Worm (Caenorhabditis elegans) whole organism, L2 larva: ENCODE results near the gene sss-1.

Experiments
- R02D3.7 ChIP-seq: fragments of 150-350 bp; optimal IDR thresholded peaks from 2 replicates; lab custom pipeline; 2014; ENCODE audit warnings: missing biosample characterization, missing genetic modification characterization
- ZK546.5 ChIP-seq: sonication (generic microtip); optimal IDR thresholded peaks from 2 replicates; lab custom pipeline; 2017; ENCODE audit warnings: missing biosample characterization, missing genetic modification characterization
- ceh-82 ChIP-seq: fragments of 150-350 bp; optimal IDR thresholded peaks from 2 replicates; lab custom pipeline; 2014; ENCODE audit warnings: missing biosample characterization, missing genetic modification characterization
- dmd-4 ChIP-seq: sonication (generic microtip); optimal IDR thresholded peaks from 2 replicates; lab custom pipeline; 2017; ENCODE audit warnings: missing biosample characterization, missing genetic modification characterization
- lin-39 ChIP-seq: fragments of 150-350 bp; optimal IDR thresholded peaks from 2 replicates; lab custom pipeline; 2014; ENCODE audit warnings: missing biosample characterization, missing genetic modification reagents, missing genetic modification characterization
- lsy-2 ChIP-seq, 2 experiments: fragments of 150-350 bp in 1 of 2; sonication (generic microtip) in 1 of 2; optimal IDR thresholded peaks; 2 replicates each; lab custom pipeline; 2014 to 2017; ENCODE audit warnings: missing biosample characterization in 2 of 2, missing genetic modification characterization in 2 of 2
- nhr-129 ChIP-seq: fragments of 150-350 bp; optimal IDR thresholded peaks from 2 replicates; lab custom pipeline; 2014; ENCODE audit warnings: missing biosample characterization, missing genetic modification characterization
- nhr-237 ChIP-seq: fragments of 150-350 bp; optimal IDR thresholded peaks from 2 replicates; lab custom pipeline; 2014; ENCODE audit warnings: missing biosample characterization, missing genetic modification characterization
- skn-1 ChIP-seq: sonication (generic microtip); optimal IDR thresholded peaks from 2 replicates; lab custom pipeline; 2017; ENCODE audit warnings: missing biosample characterization, missing genetic modification characterization
- sma-9 ChIP-seq, 2 experiments: fragments of 150-350 bp in 1 of 2; sonication (generic microtip) in 1 of 2; optimal IDR thresholded peaks; 2 replicates each; lab custom pipeline; 2014 to 2016; ENCODE audit warnings: missing genetic modification characterization in 2 of 2, mild to moderate bottlenecking in 1 of 2, missing biosample characterization in 1 of 2, missing compliant biosample characterization in 1 of 2, missing genetic modification reagents in 1 of 2, moderate library complexity in 1 of 2
- snpc-4 ChIP-seq: fragments of 150-350 bp; optimal IDR thresholded peaks from 2 replicates; lab custom pipeline; 2014; ENCODE audit warnings: missing biosample characterization, missing genetic modification characterization
- unc-62 ChIP-seq: fragments of 150-350 bp; optimal IDR thresholded peaks from 2 replicates; lab custom pipeline; 2014; ENCODE audit warnings: missing biosample characterization, missing genetic modification reagents, missing genetic modification characterization

- no peak for TF ChIP-seq ceh-82 (tag; lab: Kevin White, UChicago)
- TF ChIP-seq nhr-237 (tag; lab: Kevin White, UChicago) = no peak
- no peak for TF ChIP-seq dmd-4 (tag; lab: Kevin White, UChicago)
- TF ChIP-seq ZK546.5 = no peak
- TF ChIP-seq unc-62 (GFP tag; lab: Kevin White, UChicago) = no peak
- TF ChIP-seq lin-39 (tag; lab: Kevin White, UChicago) = no peak
- TF ChIP-seq lsy-2 (tag; optimal IDR thresholded peaks at IDR 0.05; lab: Kevin White, UChicago) = no peak
- TF ChIP-seq sma-9 (GFP tag; optimal IDR thresholded peaks at IDR 0.05; lab: Kevin White, UChicago) = no peak
- TF ChIP-seq sma-9 (tag; optimal IDR thresholded peaks at IDR 0.05; lab: Kevin White, UChicago) = no peak
- TF ChIP-seq skn-1 (tag; lab: Kevin White, UChicago) = no peak
- TF ChIP-seq nhr-129 = no peak
- no peak for TF ChIP-seq R02D3.7 (tag; lab: Kevin White, UChicago)
- TF ChIP-seq snpc-4 = no peak
These were observed 31.6 kb downstream of the sss-1 start, which contains the start of gene K07F5.14 for ce11 chrIV:9861921-9862320.
